Fruit fly (Drosophila melanogaster) S2 (cell line): ENCODE results near the gene Tfb5.

Experiments
- CG8478 ChIP-seq: fragments of >200 bp; optimal IDR thresholded peaks from 2 replicates; lab custom pipeline; 2018
- CTCF ChIP-seq, 2 experiments: fragments of >200 bp; optimal IDR thresholded peaks; 2 replicates each; lab custom pipeline; 2018

The Tfb5 gene

DNA sequence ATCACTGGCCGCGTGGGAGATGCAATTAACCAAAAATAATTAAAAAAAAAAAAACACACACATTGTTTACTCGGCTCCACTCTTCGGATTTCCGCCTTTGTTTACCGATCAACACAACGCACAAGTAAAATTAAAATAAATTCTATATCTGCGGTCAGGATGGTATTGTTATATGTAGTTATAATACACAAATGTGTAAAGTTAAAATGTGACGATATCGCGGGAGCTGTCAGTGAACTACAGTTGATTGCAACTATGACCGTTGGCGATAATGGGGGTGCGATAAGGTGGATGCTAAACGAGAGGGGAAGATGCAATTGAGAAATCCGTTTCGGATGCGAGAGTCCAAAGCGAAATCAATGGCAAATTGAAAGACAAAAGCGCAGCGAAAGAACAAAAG, 4.3 kb downstream of the Tfb5 start:
- TF ChIP-seq CTCF (optimal IDR thresholded peaks at IDR 0.05; lab: Kevin White, UChicago), result no peak
- no peak for TF ChIP-seq CG8478 (lab: Kevin White, UChicago)

DNA sequence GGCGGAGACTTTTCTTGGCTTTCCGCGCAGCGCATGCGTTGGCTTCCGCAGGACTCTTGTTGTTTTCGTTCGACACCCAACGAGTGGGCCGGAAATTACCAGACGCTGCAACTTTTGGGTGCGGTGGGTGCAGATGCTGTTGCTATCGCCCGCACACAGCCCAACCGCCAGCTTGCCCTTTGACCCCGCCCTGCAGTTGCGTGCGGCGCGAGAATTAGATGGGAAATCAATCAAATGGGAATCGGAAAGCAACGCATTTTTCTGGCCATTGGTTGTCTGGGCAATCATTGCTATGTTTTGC, 5.2 kb downstream of the Tfb5 start:
- TF ChIP-seq CTCF (optimal IDR thresholded peaks at IDR 0.05; lab: Kevin White, UChicago) (no peak), CG8478 (lab: Kevin White, UChicago) (no peak)

DNA sequence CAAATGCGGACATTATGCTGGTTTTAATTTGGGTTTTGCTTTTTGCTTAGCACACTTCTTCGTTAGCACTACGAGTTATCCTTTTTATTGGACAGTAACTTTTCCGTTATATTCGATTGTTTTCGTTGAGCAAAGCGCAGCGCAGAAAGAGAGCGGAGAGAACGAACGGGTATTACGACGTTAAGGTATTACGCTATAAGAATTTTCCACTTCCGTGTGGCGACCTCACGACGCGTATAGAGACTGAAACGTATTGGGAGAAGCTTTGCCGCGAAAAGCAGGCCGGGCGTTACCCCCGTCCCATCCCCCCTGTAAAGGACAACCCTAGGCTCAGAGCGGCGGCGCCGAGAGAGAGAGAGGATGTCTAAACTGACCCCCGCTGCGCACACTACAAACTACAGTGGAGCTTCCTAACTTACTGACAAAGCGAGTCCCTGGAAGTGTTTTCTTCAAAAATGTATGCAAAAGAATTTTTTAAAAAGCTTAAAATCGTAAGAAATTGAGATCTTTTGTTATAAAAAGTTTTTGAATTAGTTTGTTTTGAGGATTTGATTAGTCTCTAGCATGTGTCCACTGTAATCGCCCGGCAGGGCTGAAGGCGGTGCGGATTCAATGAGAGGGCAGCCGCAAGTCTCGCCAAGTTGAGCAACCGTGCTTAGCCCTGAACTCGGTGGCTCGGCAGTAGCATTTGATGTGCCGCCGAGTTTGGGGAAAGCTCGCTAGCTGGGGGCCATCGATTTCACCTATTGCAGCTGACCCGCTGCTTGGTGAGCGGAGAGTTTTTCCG, 5.8 kb downstream of the Tfb5 start:
- TF ChIP-seq CTCF (optimal IDR thresholded peaks at IDR 0.05; lab: Kevin White, UChicago), result no peak
- TF ChIP-seq CG8478 (lab: Kevin White, UChicago), result no peak

DNA sequence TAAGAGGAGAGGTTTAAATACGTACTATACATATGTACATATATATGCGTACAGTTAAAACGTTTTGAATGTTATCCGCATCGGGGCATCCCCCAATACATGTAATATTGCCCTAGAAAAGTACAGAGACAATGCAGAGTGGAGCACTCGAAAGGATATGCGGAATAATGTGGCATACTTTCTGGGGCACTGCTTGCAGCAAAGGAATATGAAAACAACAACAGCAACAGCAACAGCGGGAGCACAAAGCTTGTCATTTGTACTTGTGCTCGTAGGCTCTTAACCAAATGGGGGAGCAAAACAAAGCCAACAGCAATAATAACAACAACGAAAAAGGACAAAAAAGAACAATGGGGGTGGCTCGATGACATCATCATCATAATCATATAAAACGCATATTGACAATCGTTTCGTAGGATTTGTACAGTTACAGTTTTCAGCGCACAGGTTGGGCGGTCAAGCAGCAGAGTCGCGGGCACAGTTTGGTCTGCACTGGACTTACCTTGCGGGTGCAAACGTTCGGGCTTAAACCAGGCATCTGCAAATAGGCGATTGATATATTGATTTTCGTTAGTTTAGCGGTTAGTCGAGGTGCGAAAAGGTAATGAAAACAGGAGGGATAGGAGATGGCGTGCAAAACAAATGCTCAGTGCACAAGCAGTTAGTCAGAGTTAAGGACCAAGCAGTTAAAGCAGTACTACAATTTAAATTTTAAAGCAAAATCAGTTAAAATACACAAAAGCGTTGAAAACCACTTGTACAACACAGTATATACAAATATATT, 6.8 kb downstream of the Tfb5 start:
- TF ChIP-seq CTCF (optimal IDR thresholded peaks at IDR 0.05; lab: Kevin White, UChicago) (peak in 1 of 2 experiments; percentile 56), CG8478 (lab: Kevin White, UChicago) (no peak)

DNA sequence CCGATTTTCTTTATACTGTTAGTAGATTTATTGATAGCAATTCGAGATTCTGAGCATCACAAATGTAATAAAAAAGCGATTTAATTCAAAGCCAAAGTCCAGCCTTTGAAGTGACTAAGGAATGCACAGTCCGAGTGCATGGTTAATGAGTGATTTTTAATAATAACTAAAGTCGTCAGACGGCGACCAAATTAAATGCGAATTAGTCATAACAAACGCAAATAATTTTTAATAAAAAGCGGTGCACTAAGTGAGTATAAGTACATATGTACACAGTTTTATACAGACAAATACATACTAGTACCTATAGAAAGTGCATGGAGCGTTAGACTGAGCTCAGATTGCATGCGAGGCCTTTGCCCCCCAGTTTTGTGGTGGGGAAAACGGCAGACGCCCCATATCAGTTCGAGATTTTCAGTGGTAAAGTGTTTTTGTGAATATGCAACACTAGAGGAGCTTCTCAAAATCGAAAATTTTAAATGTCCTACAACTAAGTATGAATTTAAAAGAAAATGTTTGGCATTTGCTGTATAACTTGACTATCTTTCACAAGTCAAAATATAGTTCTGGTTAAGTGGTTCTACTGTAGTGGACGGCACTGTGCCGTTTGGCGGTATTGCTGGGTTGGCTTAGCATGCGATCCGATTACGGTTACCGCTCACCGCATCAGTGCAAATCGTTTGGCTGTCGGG, 7.8 kb downstream of the Tfb5 start:
- TF ChIP-seq CTCF (optimal IDR thresholded peaks at IDR 0.05; lab: Kevin White, UChicago) (no peak), CG8478 (lab: Kevin White, UChicago) (no peak)

DNA sequence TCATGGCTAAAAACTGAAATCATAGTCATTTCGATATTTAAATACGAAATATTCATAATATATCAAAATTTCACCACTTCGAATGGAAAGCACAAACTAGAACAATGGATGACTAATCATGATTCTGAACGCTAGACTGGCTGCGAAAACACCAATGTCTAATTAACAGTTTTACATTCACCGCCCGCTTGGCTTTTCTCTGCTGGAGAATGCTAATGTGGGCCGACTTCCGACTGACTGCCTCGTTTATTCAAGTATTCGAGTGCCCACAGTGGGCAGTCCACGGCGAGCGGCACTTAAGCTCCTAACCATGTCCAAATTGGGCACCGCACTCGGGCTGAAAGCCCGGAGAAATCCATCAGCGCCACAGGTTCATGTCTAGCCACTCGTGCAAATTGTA, 8.6 kb downstream of the Tfb5 start:
- TF ChIP-seq CTCF (optimal IDR thresholded peaks at IDR 0.05; lab: Kevin White, UChicago) (no peak), CG8478 (lab: Kevin White, UChicago) (no peak)

DNA sequence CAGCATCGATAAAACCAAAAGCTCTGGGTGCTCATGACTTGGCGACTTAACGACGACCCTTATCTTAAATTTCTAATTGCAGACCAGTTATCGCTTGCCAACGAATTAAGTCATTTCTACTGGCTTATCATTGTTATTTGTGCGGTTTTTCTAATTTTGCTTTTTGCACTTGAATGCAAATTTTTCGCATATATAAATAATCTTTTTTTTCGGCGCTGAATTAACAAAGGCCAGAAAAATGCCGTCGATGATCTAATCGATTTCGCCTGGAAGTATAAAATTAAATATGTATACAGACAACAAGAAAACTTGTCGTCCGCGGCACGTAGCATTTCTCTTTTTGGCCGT, 9.1 kb downstream of the Tfb5 start:
- no peak for TF ChIP-seq CTCF (optimal IDR thresholded peaks at IDR 0.05; lab: Kevin White, UChicago)
- no peak for TF ChIP-seq CG8478 (lab: Kevin White, UChicago)

DNA sequence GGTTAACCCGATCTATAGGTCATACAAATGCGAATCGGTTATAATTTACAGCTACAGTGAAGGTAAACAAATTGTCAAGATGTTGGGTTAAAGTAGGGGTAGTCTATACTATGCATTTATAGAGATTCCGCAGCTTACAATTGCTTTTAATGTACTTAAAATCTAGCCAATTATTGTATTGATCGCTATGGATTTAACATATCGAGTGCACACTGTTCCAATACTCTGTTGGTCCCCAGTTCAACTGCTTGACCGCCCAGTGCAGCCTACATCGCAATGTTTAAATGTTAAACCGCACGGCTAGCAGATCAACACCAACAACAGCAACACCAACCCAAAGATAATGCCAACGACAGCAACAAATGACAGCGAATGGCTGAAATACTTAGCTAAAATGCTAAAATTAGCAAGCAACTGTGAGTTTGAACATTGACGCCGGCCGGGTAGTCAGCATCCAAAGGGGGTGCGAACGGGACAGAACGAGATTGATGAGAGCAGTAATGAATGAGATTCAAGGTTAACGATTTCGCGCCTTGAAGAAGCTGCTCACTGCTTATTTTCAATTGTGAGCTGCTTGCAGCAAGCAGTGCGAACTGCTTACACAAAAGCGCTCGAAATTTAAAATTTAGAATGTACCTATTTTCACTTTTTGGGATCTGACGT, 9.6 kb downstream of the Tfb5 start:
- no peak for TF ChIP-seq CG8478 (lab: Kevin White, UChicago)
- peak; percentile 31 to 47 for TF ChIP-seq CTCF (optimal IDR thresholded peaks at IDR 0.05; lab: Kevin White, UChicago)

DNA sequence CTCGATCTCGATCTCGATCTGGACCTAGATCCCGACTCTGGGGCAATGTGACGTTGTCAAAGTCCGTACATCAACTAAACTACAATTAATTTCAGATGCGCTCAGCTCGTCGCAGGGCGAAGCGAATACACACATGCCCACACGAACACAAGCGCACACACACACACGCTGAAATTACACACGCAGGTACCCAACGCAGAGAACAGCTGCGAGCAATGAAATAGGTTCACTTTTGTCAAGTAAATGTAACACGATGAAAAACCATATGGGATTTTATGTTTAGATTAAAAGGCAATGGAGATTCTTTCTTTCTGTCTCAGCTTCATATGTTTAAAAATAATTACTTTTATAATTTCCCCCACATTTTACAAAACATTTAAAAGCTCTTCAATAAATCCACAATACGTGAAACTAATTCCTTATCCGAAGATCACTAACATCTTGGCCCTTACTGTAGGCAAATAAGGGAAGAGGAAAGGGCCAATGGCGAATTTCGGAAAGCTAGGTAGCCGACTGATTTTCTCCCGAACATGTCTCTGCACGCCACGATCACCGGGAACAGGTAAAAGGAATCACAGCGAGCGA, 10.3 kb downstream of the Tfb5 start:
- no peak for TF ChIP-seq CTCF (optimal IDR thresholded peaks at IDR 0.05; lab: Kevin White, UChicago)
- TF ChIP-seq CG8478 (lab: Kevin White, UChicago), result no peak

DNA sequence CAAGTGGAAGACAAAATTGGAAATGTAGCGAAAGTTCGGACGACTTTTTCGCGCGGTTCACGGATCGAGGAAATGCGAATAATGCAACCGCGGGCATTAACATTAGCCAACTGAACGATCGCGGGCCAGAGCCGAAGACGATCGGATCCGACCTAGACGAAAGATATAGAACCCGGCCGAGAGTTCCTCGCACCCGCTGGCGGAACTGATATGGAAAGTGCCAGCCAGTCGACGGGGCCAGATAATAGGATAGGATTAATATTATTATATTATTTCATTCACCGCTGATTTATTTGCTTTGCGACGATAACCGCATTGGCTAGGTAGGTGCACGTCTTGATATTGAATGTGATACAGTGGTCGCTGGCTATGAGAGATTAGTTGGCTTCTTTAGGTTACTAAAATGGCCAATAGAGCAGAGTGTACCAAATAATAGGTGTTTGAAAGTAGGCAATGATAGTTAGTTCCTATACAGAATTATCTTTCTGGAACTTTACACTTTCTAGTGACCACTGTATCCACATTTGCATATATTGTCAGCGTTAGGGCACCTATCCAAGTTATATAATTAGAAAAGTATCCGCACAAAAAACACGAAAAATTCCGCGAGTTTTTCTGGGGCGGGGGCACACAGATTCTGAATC, 11.1 kb downstream of the Tfb5 start:
- no peak for TF ChIP-seq CTCF (optimal IDR thresholded peaks at IDR 0.05; lab: Kevin White, UChicago)
- no peak for TF ChIP-seq CG8478 (lab: Kevin White, UChicago)

DNA sequence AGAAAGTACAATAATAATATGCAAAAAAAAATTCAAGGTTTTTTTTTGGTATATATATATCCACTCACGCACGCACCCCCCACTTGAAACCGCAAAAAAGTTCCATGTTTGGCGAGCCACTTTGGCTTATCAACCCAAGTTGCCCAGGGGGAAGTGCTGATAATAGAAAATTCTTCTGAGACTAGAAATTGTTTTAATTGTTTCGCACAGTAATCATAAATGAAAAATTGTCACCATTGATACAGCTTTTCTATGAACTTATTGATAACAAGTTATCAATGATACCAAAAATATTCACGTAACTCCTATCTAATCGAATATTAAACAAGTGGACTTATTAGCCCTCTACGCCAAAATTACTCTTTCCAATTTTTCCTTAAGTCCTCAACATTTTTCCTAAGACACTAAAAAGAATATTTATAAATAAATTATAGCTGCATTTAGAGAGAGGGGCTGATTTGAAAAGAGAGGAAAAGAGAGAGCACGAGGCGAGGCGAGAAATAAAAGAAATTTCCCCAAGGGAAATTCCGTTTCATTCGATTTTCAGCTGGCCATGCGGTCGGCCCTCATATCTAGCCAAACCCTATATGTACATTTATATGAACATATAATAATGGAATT, 12.0 kb downstream of the Tfb5 start:
- no peak for TF ChIP-seq CG8478 (lab: Kevin White, UChicago)
- no peak for TF ChIP-seq CTCF (optimal IDR thresholded peaks at IDR 0.05; lab: Kevin White, UChicago)

DNA sequence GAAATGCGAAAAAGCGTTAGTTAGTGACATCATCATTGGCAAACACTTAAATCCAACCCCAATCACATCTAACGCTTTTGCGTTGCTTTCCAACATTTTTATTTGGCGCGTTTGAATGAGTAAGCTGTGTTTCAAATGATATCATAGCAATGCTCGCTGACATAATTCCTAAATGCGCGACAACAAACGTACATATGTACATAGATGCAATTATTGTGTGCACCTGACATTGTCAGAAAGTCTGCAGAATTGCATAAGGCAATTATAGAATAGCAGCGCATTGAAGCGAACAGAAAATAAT, 12.4 kb downstream of the Tfb5 start:
- no peak for TF ChIP-seq CTCF (optimal IDR thresholded peaks at IDR 0.05; lab: Kevin White, UChicago)
- no peak for TF ChIP-seq CG8478 (lab: Kevin White, UChicago)

DNA sequence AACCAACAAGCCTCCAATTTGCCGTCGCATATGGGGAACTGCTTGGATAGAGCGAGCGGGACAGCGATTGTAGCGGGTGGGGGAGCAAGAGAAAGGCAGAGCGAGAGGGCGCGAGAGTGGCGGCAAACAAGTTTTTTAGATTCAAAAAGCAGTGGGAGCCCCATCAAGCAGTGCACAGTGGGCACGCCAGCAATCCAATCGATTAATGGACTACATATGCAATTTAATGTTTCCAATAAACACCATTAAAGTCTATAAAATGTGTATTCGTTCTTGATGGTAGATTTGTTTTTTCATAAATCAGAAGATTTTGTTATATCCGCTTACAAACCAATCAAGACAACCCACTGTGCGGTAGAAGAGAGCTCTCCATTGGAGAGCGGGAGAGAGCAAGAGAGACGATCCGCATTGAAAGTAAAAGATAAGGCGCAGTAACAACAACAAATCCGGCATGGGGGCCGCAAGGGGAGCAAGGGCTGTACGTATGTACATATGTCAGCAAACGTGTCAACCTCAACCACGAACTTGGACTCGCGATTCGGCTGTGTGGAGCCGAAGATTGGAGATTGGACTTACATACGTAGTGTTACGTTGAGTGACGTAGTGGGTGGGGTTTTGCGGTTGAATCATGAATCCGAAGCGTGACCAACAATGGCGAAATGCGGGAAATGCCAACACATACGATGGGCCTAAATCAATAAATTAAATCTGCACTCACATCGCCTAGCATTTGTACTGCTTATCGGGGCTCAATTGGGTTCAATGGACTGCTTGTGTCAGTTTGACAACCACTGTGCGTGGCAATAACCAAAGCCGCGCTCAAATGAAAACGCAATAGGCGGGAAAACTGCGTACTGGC, 13.0 kb downstream of the Tfb5 start:
- no peak for TF ChIP-seq CG8478 (lab: Kevin White, UChicago)
- TF ChIP-seq CTCF (optimal IDR thresholded peaks at IDR 0.05; lab: Kevin White, UChicago), result peak; percentile 40 to 43
